Worm (Caenorhabditis elegans) whole organism, L2 larva: ENCODE data around the gene C36C5.4.

Experiments
- C34F6.9 ChIP-seq: fragments of 150-350 bp; optimal IDR thresholded peaks from 2 replicates; lab custom pipeline; 2014; ENCODE audit warnings: missing biosample characterization, missing genetic modification characterization
- F13H6.1 ChIP-seq: sonication (generic microtip); optimal IDR thresholded peaks from 2 replicates; lab custom pipeline; 2016; ENCODE audit warnings: missing genetic modification characterization, missing compliant biosample characterization
- Y55F3AM.14 ChIP-seq: fragments of 200-800 bp; sonication (Bioruptor generic); optimal IDR thresholded peaks from 2 replicates; lab custom pipeline; 2018; ENCODE audit warnings: mild to moderate bottlenecking, missing genetic modification characterization, missing compliant biosample characterization
- ZK546.5 ChIP-seq: sonication (generic microtip); optimal IDR thresholded peaks from 2 replicates; lab custom pipeline; 2017; ENCODE audit warnings: missing biosample characterization, missing genetic modification characterization
- alr-1 ChIP-seq: fragments of 150-350 bp; optimal IDR thresholded peaks from 2 replicates; lab custom pipeline; 2014; ENCODE audit warnings: missing biosample characterization, missing genetic modification characterization
- aly-2 ChIP-seq: fragments of 150-350 bp; optimal IDR thresholded peaks from 2 replicates; lab custom pipeline; 2014; ENCODE audit warnings: missing biosample characterization, missing genetic modification characterization
- ama-1 ChIP-seq: fragments of 150-350 bp; optimal IDR thresholded peaks from 2 replicates; lab custom pipeline; 2018; ENCODE audit warnings: inconsistent platforms
- blmp-1 ChIP-seq: sonication (generic microtip); optimal IDR thresholded peaks from 2 replicates; lab custom pipeline; 2017; ENCODE audit warnings: missing genetic modification characterization, mild to moderate bottlenecking, missing compliant biosample characterization, antibody characterized with exemption, moderate library complexity; ENCODE audit not compliant: insufficient read depth
- ceh-82 ChIP-seq: fragments of 150-350 bp; optimal IDR thresholded peaks from 2 replicates; lab custom pipeline; 2014; ENCODE audit warnings: missing biosample characterization, missing genetic modification characterization
- crh-2 ChIP-seq: sonication (generic microtip); optimal IDR thresholded peaks from 2 replicates; lab custom pipeline; 2017; ENCODE audit warnings: missing biosample characterization, missing genetic modification characterization
- dmd-4 ChIP-seq: sonication (generic microtip); optimal IDR thresholded peaks from 2 replicates; lab custom pipeline; 2017; ENCODE audit warnings: missing biosample characterization, missing genetic modification characterization
- elt-1 ChIP-seq: fragments of 150-350 bp; optimal IDR thresholded peaks from 2 replicates; lab custom pipeline; 2014; ENCODE audit warnings: missing biosample characterization, missing genetic modification characterization
- fos-1 ChIP-seq: fragments of 150-350 bp; optimal IDR thresholded peaks from 2 replicates; lab custom pipeline; 2014; ENCODE audit warnings: missing biosample characterization, missing genetic modification characterization
- gmeb-1 ChIP-seq: fragments of 150-350 bp; optimal IDR thresholded peaks from 2 replicates; lab custom pipeline; 2014; ENCODE audit warnings: missing biosample characterization, missing genetic modification characterization
- lin-11 ChIP-seq: fragments of 150-350 bp; sonication (generic microtip); optimal IDR thresholded peaks from 2 replicates; lab custom pipeline; 2014; ENCODE audit warnings: missing biosample characterization, missing genetic modification characterization, inconsistent platforms, mixed read lengths
- lin-39 ChIP-seq: fragments of 150-350 bp; optimal IDR thresholded peaks from 2 replicates; lab custom pipeline; 2014; ENCODE audit warnings: missing biosample characterization, missing genetic modification reagents, missing genetic modification characterization
- lsy-2 ChIP-seq, 2 experiments: fragments of 150-350 bp in 1 of 2; sonication (generic microtip) in 1 of 2; optimal IDR thresholded peaks; 2 replicates each; lab custom pipeline; 2014 to 2017; ENCODE audit warnings: missing biosample characterization in 2 of 2, missing genetic modification characterization in 2 of 2
- mab-5 ChIP-seq: fragments of 150-350 bp; optimal IDR thresholded peaks from 2 replicates; lab custom pipeline; 2014; ENCODE audit warnings: missing biosample characterization, missing genetic modification characterization
- mdl-1 ChIP-seq, 2 experiments: fragments of 150-350 bp in 1 of 2; sonication (generic microtip) in 1 of 2; optimal IDR thresholded peaks; 2 replicates each; lab custom pipeline; 2017; ENCODE audit warnings: missing biosample characterization in 2 of 2, missing genetic modification characterization in 2 of 2
- nhr-10 ChIP-seq: sonication (generic microtip); optimal IDR thresholded peaks from 2 replicates; lab custom pipeline; 2017; ENCODE audit warnings: missing biosample characterization, missing genetic modification characterization
- nhr-11 ChIP-seq: fragments of 150-350 bp; optimal IDR thresholded peaks from 2 replicates; lab custom pipeline; 2014; ENCODE audit warnings: missing biosample characterization, missing genetic modification characterization
- nhr-12 ChIP-seq: fragments of 150-350 bp; optimal IDR thresholded peaks from 2 replicates; lab custom pipeline; 2014; ENCODE audit warnings: missing biosample characterization, missing genetic modification characterization
- nhr-21 ChIP-seq: fragments of 150-350 bp; optimal IDR thresholded peaks from 2 replicates; lab custom pipeline; 2014; ENCODE audit warnings: missing biosample characterization, missing genetic modification characterization
- nhr-23 ChIP-seq: fragments of 150-350 bp; optimal IDR thresholded peaks from 2 replicates; lab custom pipeline; 2014; ENCODE audit warnings: missing biosample characterization, missing genetic modification reagents, missing genetic modification characterization
- nhr-237 ChIP-seq: fragments of 150-350 bp; optimal IDR thresholded peaks from 2 replicates; lab custom pipeline; 2014; ENCODE audit warnings: missing biosample characterization, missing genetic modification characterization
- nhr-6 ChIP-seq: fragments of 150-350 bp; optimal IDR thresholded peaks from 2 replicates; lab custom pipeline; 2014; ENCODE audit warnings: missing biosample characterization, missing genetic modification characterization
- nhr-77 ChIP-seq: fragments of 150-350 bp; optimal IDR thresholded peaks from 2 replicates; lab custom pipeline; 2014; ENCODE audit warnings: missing biosample characterization, missing genetic modification characterization
- peb-1 ChIP-seq: fragments of 150-350 bp; optimal IDR thresholded peaks from 2 replicates; lab custom pipeline; 2014; ENCODE audit warnings: missing biosample characterization, missing genetic modification characterization
- sem-4 ChIP-seq: fragments of 150-350 bp; optimal IDR thresholded peaks from 2 replicates; lab custom pipeline; 2014; ENCODE audit warnings: missing biosample characterization, missing genetic modification reagents, missing genetic modification characterization
- skn-1 ChIP-seq: sonication (generic microtip); optimal IDR thresholded peaks from 2 replicates; lab custom pipeline; 2017; ENCODE audit warnings: missing biosample characterization, missing genetic modification characterization
- sma-3 ChIP-seq: sonication (generic microtip); optimal IDR thresholded peaks from 2 replicates; lab custom pipeline; 2016; ENCODE audit warnings: missing genetic modification reagents, missing genetic modification characterization, missing compliant biosample characterization
- sma-9 ChIP-seq, 2 experiments: fragments of 150-350 bp in 1 of 2; sonication (generic microtip) in 1 of 2; optimal IDR thresholded peaks; 2 replicates each; lab custom pipeline; 2014 to 2016; ENCODE audit warnings: missing genetic modification characterization in 2 of 2, mild to moderate bottlenecking in 1 of 2, missing biosample characterization in 1 of 2, missing compliant biosample characterization in 1 of 2, missing genetic modification reagents in 1 of 2, moderate library complexity in 1 of 2
- snpc-4 ChIP-seq: fragments of 150-350 bp; optimal IDR thresholded peaks from 2 replicates; lab custom pipeline; 2014; ENCODE audit warnings: missing biosample characterization, missing genetic modification characterization
- unc-39 ChIP-seq: fragments of 150-350 bp; optimal IDR thresholded peaks from 2 replicates; lab custom pipeline; 2014; ENCODE audit warnings: missing biosample characterization, missing genetic modification characterization
- unc-55 ChIP-seq: fragments of 150-350 bp; sonication (generic microtip); optimal IDR thresholded peaks from 3 replicates; lab custom pipeline; 2014; ENCODE audit warnings: missing biosample characterization, missing genetic modification reagents, missing genetic modification characterization
- unc-62 ChIP-seq: fragments of 150-350 bp; optimal IDR thresholded peaks from 2 replicates; lab custom pipeline; 2014; ENCODE audit warnings: missing biosample characterization, missing genetic modification reagents, missing genetic modification characterization
- zag-1 ChIP-seq: fragments of 150-350 bp; optimal IDR thresholded peaks from 2 replicates; lab custom pipeline; 2014; ENCODE audit warnings: missing biosample characterization, missing genetic modification characterization
- ztf-1 ChIP-seq: fragments of 200-800 bp; sonication (Bioruptor generic); conservative IDR thresholded peaks from 2 replicates; pipeline ENCODE4 v1.3.6; 2022; ENCODE audit warnings: missing genetic modification characterization, missing compliant biosample characterization

The C36C5.4 gene

ce11 chrV:3162299-3162698 lies 4.1 kb upstream of the C36C5.4 start:
- TF ChIP-seq sem-4 (no peak), skn-1 (no peak), nhr-23 (no peak), sma-3 (GFP tag; lab: Kevin White, UChicago) (no peak), lin-11 (tag; lab: Kevin White, UChicago) (no peak), ceh-82 (tag; lab: Kevin White, UChicago) (no peak), snpc-4 (tag; lab: Kevin White, UChicago) (no peak), unc-62 (GFP tag; lab: Kevin White, UChicago) (no peak), elt-1 (no peak)

- TF ChIP-seq mab-5 (tag; lab: Kevin White, UChicago) (no peak), Y55F3AM.14 (no peak), nhr-10 (tag; lab: Kevin White, UChicago) (no peak), nhr-21 (tag; lab: Kevin White, UChicago) (no peak), ZK546.5 (tag; lab: Kevin White, UChicago) (no peak), gmeb-1 (tag; lab: Kevin White, UChicago) (no peak), crh-2 (tag; lab: Kevin White, UChicago) (no peak), sem-4 (no peak), sma-9 (GFP tag; optimal IDR thresholded peaks at IDR 0.05; lab: Kevin White, UChicago) (no peak), sma-9 (tag; optimal IDR thresholded peaks at IDR 0.05; lab: Kevin White, UChicago) (no peak), fos-1 (tag; lab: Kevin White, UChicago) (no peak), unc-62 (GFP tag; lab: Kevin White, UChicago) (no peak), C34F6.9 (tag; lab: Kevin White, UChicago) (no peak), unc-55 (no peak), nhr-11 (tag; lab: Kevin White, UChicago) (no peak), mdl-1 (tag; optimal IDR thresholded peaks at IDR 0.05; lab: Kevin White, UChicago) (no peak), lsy-2 (tag; optimal IDR thresholded peaks at IDR 0.05; lab: Kevin White, UChicago) (no peak), nhr-6 (no peak), lin-39 (tag; lab: Kevin White, UChicago) (no peak), dmd-4 (tag; lab: Kevin White, UChicago) (no peak)
These were observed 3.2 kb upstream of the C36C5.4 start for ce11 chrV:3163143-3163542.

ce11 chrV:3165438-3165837 lies 922 bp upstream of the C36C5.4 start, which contains the start of gene C36C5.14:
TSS of gene C36C5.14 (minus strand) at chrV:3165538.
- TF ChIP-seq lin-11 (tag; lab: Kevin White, UChicago) (no peak), ama-1 (no peak), blmp-1 (tag; lab: Kevin White, UChicago) (no peak), lsy-2 (tag; optimal IDR thresholded peaks at IDR 0.05; lab: Kevin White, UChicago) (no peak), lin-39 (tag; lab: Kevin White, UChicago) (no peak)
- TF ChIP-seq, all 48 proteins: peak for 0

ce11 chrV:3168650-3169049 lies 2.3 kb downstream of the C36C5.4 start, which contains the start of gene C36C5.15:
TSS of gene C36C5.15 (minus strand) at chrV:3168750.
- TF ChIP-seq alr-1 (tag; lab: Kevin White, UChicago) (no peak), nhr-237 (tag; lab: Kevin White, UChicago) (no peak), zag-1 (tag; lab: Kevin White, UChicago) (no peak), blmp-1 (tag; lab: Kevin White, UChicago) (no peak), aly-2 (tag; lab: Kevin White, UChicago) (no peak), C34F6.9 (tag; lab: Kevin White, UChicago) (no peak), peb-1 (no peak), skn-1 (no peak), nhr-12 (tag; lab: Kevin White, UChicago) (no peak), sma-9 (GFP tag; optimal IDR thresholded peaks at IDR 0.05; lab: Kevin White, UChicago) (no peak), sma-9 (tag; optimal IDR thresholded peaks at IDR 0.05; lab: Kevin White, UChicago) (no peak), unc-55 (no peak)

- TF ChIP-seq nhr-237 (tag; lab: Kevin White, UChicago) (no peak), gmeb-1 (tag; lab: Kevin White, UChicago) (no peak), peb-1 (no peak), ama-1 (no peak), ZK546.5 (tag; lab: Kevin White, UChicago) (no peak), lin-39 (tag; lab: Kevin White, UChicago) (no peak), crh-2 (tag; lab: Kevin White, UChicago) (no peak), ztf-1 (no peak), aly-2 (tag; lab: Kevin White, UChicago) (no peak), nhr-77 (no peak), nhr-23 (no peak), unc-62 (GFP tag; lab: Kevin White, UChicago) (no peak), lsy-2 (tag; optimal IDR thresholded peaks at IDR 0.05; lab: Kevin White, UChicago) (no peak), unc-39 (no peak), ceh-82 (tag; lab: Kevin White, UChicago) (no peak), dmd-4 (tag; lab: Kevin White, UChicago) (no peak), F13H6.1 (tag; lab: Kevin White, UChicago) (no peak), blmp-1 (tag; lab: Kevin White, UChicago) (no peak), nhr-11 (tag; lab: Kevin White, UChicago) (no peak)
These were observed 3.5 kb downstream of the C36C5.4 start, which contains the start of gene srbc-6 for ce11 chrV:3169838-3170237. TSS of gene srbc-6 (plus strand) at chrV:3170138.
